Fruit fly (Drosophila melanogaster): ENCODE measurements around the gene Gagr.

Gagr gene

DNA sequence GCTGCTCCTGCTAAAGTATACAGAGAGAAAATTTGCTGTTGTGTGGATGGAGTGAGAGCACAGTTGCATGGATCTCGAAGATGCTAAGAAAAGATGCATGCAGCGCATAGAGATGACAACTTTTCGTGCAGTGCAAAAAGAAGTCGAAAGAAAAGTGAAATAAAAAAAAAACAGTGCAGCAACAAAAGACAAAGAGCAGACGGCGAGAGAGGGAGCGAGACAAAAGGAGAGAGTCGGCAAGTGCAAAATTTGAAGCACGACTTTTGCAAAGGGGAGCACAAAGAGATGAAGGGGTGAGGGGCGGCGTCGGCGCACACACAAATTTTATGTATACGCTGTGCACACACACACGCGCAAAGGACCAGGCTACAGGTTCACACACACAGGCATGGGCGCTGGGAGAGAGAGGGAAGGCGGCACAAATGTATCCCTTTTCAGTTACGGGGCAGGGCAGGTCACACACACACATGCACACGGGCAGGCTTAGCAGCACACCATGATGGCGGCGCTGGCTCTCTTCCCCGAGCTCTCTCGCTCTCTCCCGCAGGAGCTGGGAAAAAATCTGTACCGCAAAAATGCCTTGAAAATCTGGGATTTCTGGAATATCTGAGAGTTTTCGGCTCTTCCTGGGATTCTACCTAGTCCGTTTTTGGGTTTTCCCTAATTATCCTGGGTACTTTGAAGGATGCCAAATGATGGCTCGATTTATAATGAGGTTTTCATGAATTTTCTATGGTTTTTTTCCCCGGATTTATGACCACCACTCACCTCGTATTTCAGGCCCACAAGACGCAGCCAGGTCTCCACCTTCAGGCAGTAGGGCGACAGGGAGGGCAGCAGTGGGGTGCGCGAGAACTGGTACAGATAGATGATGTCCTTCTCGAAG lies 16.1 kb downstream of the Gagr start:
- TF ChIP-seq acj6 (GFP tag; optimal IDR thresholded peaks at IDR 0.05) (peak; percentile 87), CG3919 (GFP tag; optimal IDR thresholded peaks at IDR 0.05) (peak; percentile 87), Hr39 (GFP tag; optimal IDR thresholded peaks at IDR 0.05) (peak; percentile 92), eg (GFP tag; IDR thresholded peaks at IDR 0.05) (peak; percentile 73), CG6276 (GFP tag; optimal IDR thresholded peaks at IDR 0.05) (peak; percentile 71), Smox (GFP tag; optimal IDR thresholded peaks at IDR 0.05) (peak; percentile 84), CG8119 (GFP tag; IDR thresholded peaks at IDR 0.05) (peak; percentile 81), CG6808 (GFP tag; optimal IDR thresholded peaks at IDR 0.05) (peak; percentile 90), topi (GFP tag; optimal IDR thresholded peaks at IDR 0.05) (peak; percentile 84), CG7368 (GFP tag; optimal IDR thresholded peaks at IDR 0.05) (peak; percentile 84), esn (GFP tag; optimal IDR thresholded peaks at IDR 0.05) (peak; percentile 91), Ets96B (tag; optimal IDR thresholded peaks at IDR 0.05) (peak; percentile 83), CG10631 (GFP tag; optimal IDR thresholded peaks at IDR 0.05) (peak; percentile 85), lz (GFP tag; optimal IDR thresholded peaks at IDR 0.05) (peak; percentile 85), cyc (GFP tag; optimal IDR thresholded peaks at IDR 0.05) (peak; percentile 90), Gug (GFP tag; IDR thresholded peaks at IDR 0.05) (peak; percentile 71), svp (GFP tag) (peak; percentile 94), CG6854 (GFP tag; optimal IDR thresholded peaks at IDR 0.05) (peak; percentile 59), CG6163 (GFP tag; IDR thresholded peaks at IDR 0.05) (peak; percentile 87), CG1621 (tag; optimal IDR thresholded peaks at IDR 0.05) (peak; percentile 83), Lpt (GFP tag; optimal IDR thresholded peaks at IDR 0.05) (peak; percentile 85), dsx (GFP tag; optimal IDR thresholded peaks at IDR 0.05; ENCODE audit: poor library complexity, severe bottlenecking) (peak; percentile 82), salr (GFP tag; optimal IDR thresholded peaks at IDR 0.05) (peak; percentile 78 to 79), ss (GFP tag; optimal IDR thresholded peaks at IDR 0.05) (peak; percentile 86 to 88), Hr4 (GFP tag; optimal IDR thresholded peaks at IDR 0.05) (peak; percentile 92), CG10669 (GFP tag; optimal IDR thresholded peaks at IDR 0.05) (peak; percentile 88), vri (GFP tag; optimal IDR thresholded peaks at IDR 0.05) (peak; percentile 82), pdm3 (GFP tag; optimal IDR thresholded peaks at IDR 0.05) (peak; percentile 89), fd59A (GFP tag; optimal IDR thresholded peaks at IDR 0.05) (peak; percentile 84), fkh (GFP tag; optimal IDR thresholded peaks at IDR 0.05) (no peak), CG15336 (GFP tag; IDR thresholded peaks at IDR 0.05) (peak; percentile 70), Eip78C (GFP tag) (peak; percentile 97), CG11762 (GFP tag; optimal IDR thresholded peaks at IDR 0.05; ENCODE audit: insufficient read depth) (peak; percentile 46), CG9139 (GFP tag; optimal IDR thresholded peaks at IDR 0.05) (peak; percentile 69), net (GFP tag; optimal IDR thresholded peaks at IDR 0.05) (peak; percentile 89), CG32006 (GFP tag; optimal IDR thresholded peaks at IDR 0.05) (peak; percentile 89), CG3032 (tag; optimal IDR thresholded peaks at IDR 0.05) (peak; percentile 73), CG11294 (GFP tag; IDR thresholded peaks at IDR 0.05) (0 out of 2 replicates have a peak, but pooled peaks have one; percentile 51), CG11902 (GFP tag; optimal IDR thresholded peaks at IDR 0.05) (peak; percentile 69), achi (GFP tag; optimal IDR thresholded peaks at IDR 0.05) (peak; percentile 85), Eip93F (GFP tag; optimal IDR thresholded peaks at IDR 0.05) (peak; percentile 65), Sox14 (GFP tag; optimal IDR thresholded peaks at IDR 0.05) (peak; percentile 97), CG8319 (GFP tag; optimal IDR thresholded peaks at IDR 0.05) (peak; percentile 43), Ets21C (GFP tag; optimal IDR thresholded peaks at IDR 0.05) (peak; percentile 82), OdsH (GFP tag; optimal IDR thresholded peaks at IDR 0.05) (peak; percentile 80), CG4318 (GFP tag; optimal IDR thresholded peaks at IDR 0.05) (no peak), Sox15 (GFP tag; optimal IDR thresholded peaks at IDR 0.05) (peak; percentile 70), CG6792 (GFP tag; optimal IDR thresholded peaks at IDR 0.05) (peak; percentile 78), Hr38 (GFP tag; optimal IDR thresholded peaks at IDR 0.05) (no peak), CG34406 (GFP tag; optimal IDR thresholded peaks at IDR 0.05) (peak; percentile 83)

All from whole organism, prepupa.